Worm (Caenorhabditis elegans) whole organism, L4/young adult: Measurements from ENCODE around the gene D2096.9.

Experiments
- W03F9.2 ChIP-seq: fragments of 150-350 bp; optimal IDR thresholded peaks from 2 replicates; lab custom pipeline; 2014; ENCODE audit warnings: missing biosample characterization, missing genetic modification characterization
- dao-5 ChIP-seq: sonication (generic microtip); optimal IDR thresholded peaks from 2 replicates; lab custom pipeline; 2016; ENCODE audit warnings: missing genotype, missing genetic modification characterization, moderate library complexity, missing compliant biosample characterization
- him-1 ChIP-seq: sonication (generic microtip); optimal IDR thresholded peaks from 2 replicates; lab custom pipeline; 2016; ENCODE audit warnings: missing genotype, missing genetic modification reagents, missing genetic modification characterization, missing compliant biosample characterization

Gene D2096.9

ce11 chrIV:8379278-8379677 is 3.3 kb downstream of the D2096.9 start, which contains the start of gene nap-1:
TSS of gene nap-1 (minus strand) at chrIV:8379319.
- TF ChIP-seq him-1 (no peak), W03F9.2 (tag; lab: Kevin White, UChicago) (peak; percentile 89)

DNA sequence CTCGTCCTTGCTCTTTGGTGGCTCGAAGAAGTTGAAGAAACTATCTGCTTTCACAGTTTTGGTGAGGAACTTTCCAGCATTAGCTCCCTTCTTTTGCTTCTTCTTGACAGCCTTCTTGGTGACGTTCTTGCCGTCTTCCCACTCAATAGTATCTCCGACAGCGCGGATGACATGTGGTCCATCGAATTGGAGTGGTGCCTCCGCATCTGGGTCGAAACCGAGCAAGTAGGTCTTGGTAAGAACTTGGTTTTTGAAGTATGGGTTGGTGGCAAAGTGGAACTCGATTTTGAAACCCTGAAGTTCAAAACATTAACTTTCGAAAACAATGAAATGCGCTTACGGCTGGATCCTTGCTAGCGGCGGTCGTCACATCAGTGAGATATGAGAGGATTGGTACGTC is 4.3 kb downstream of the D2096.9 start:
- TF ChIP-seq W03F9.2 (tag; lab: Kevin White, UChicago) (no peak), him-1 (no peak), dao-5 (tag; lab: Kevin White, UChicago) (no peak)

- TF ChIP-seq dao-5 (tag; lab: Kevin White, UChicago) (peak; percentile 26), him-1 (no peak)
These were observed 5.1 kb downstream of the D2096.9 start, which contains the start of gene D2096.7 for ce11 chrIV:8377501-8377900. TSS of gene D2096.7 (minus strand) at chrIV:8377630.

ce11 chrIV:8376923-8377322 is 5.7 kb downstream of the D2096.9 start:
- TF ChIP-seq W03F9.2 (tag; lab: Kevin White, UChicago) = no peak
- TF ChIP-seq dao-5 (tag; lab: Kevin White, UChicago) = no peak
- TF ChIP-seq him-1 = no peak

DNA sequence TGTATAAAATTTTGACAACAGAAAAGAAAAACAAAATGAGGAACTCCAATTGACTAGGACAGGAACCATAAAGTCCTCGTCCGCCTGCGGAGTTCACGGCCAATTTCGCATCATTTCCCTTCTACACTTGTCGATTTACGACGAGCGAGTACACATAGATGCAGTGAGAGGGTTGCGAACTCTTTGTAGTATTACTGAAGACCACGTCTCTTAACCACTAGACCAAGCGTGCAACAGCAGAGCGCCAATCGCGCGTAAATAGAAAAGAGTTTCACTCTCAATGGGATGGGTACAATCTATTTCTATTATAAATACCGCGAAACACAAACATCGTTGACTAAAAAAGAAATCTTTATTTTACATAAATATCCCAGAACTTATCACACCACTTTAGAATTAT is 7.2 kb downstream of the D2096.9 start:
- TF ChIP-seq dao-5 (tag; lab: Kevin White, UChicago) (no peak), W03F9.2 (tag; lab: Kevin White, UChicago) (peak; percentile 70), him-1 (peak; percentile 48)

ce11 chrIV:8369135-8369534 is 13.5 kb downstream of the D2096.9 start, which contains the start of gene D2096.6:
TSS of gene D2096.6 (minus strand) at chrIV:8369235.
- no peak for TF ChIP-seq W03F9.2 (tag; lab: Kevin White, UChicago)
- no peak for TF ChIP-seq dao-5 (tag; lab: Kevin White, UChicago)
- no peak for TF ChIP-seq him-1

ce11 chrIV:8367887-8368286 is 14.7 kb downstream of the D2096.9 start:
- no peak for TF ChIP-seq him-1
- no peak for TF ChIP-seq dao-5 (tag; lab: Kevin White, UChicago)
- TF ChIP-seq W03F9.2 (tag; lab: Kevin White, UChicago) = no peak

DNA sequence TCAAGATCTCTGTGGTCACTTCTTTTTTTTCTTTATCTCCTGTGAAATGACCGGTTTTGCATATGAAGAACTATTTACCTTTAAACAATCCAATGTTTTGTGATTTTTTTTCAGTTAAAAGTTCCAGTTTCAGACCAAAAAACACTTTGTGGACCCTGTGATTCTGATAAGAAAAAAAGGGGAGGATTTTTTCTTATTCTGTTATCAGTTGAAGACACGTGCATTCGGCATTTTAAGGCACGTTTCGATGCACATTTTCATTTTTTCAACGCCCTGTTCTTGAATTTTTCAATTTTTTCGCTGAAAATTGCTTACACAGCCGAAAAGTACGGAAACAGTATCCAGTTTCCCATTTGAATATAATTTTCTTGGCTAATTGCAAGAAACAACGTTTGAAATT is 16.3 kb downstream of the D2096.9 start, which contains the start of gene aagr-1:
Gene aagr-1 (plus strand): TSS at position 227 of the 400 bp plus-strand sequence.
- TF ChIP-seq dao-5 (tag; lab: Kevin White, UChicago) (no peak), W03F9.2 (tag; lab: Kevin White, UChicago) (no peak), him-1 (no peak)

ce11 chrIV:8363163-8363562 is 19.4 kb downstream of the D2096.9 start, which contains the start of gene D2096.12:
TSS of gene D2096.12 (plus strand) at chrIV:8363463.
- no peak for TF ChIP-seq W03F9.2 (tag; lab: Kevin White, UChicago)
- TF ChIP-seq him-1 = no peak
- TF ChIP-seq dao-5 (tag; lab: Kevin White, UChicago) = no peak

ce11 chrIV:8360817-8361216 is 21.8 kb downstream of the D2096.9 start, which contains the start of gene sqv-1:
TSS of gene sqv-1 (plus strand) at chrIV:8361117.
- no peak for TF ChIP-seq W03F9.2 (tag; lab: Kevin White, UChicago)
- TF ChIP-seq him-1 = no peak
- no peak for TF ChIP-seq dao-5 (tag; lab: Kevin White, UChicago)

- TF ChIP-seq W03F9.2 (tag; lab: Kevin White, UChicago) (no peak), him-1 (no peak), dao-5 (tag; lab: Kevin White, UChicago) (no peak)
These were observed 22.7 kb downstream of the D2096.9 start, which contains the start of gene D2096.5 for ce11 chrIV:8359716-8360407. TSS of gene D2096.5 (minus strand) at chrIV:8359766.

DNA sequence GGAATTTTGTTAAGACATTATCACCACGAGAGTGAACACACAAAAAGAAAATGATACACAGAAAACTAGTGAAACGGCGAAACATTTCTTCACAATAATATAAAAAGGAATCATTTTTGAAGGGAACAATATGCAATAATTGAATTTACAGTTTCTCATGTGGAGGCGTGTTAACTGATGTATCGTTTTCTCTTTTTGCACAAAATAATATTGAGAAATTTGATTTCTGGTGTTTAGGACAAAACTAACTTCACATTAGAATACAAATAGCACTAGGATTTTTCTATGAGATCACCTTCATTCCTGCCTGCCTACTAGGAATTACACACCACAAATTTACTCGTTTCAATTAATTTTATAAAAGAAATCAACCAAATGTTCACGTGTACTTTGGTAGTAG is 24.1 kb downstream of the D2096.9 start, which contains the start of gene D2096.13:
Gene D2096.13 (minus strand): TSS at position 101 of the 400 bp plus-strand sequence.
- no peak for TF ChIP-seq W03F9.2 (tag; lab: Kevin White, UChicago)

DNA sequence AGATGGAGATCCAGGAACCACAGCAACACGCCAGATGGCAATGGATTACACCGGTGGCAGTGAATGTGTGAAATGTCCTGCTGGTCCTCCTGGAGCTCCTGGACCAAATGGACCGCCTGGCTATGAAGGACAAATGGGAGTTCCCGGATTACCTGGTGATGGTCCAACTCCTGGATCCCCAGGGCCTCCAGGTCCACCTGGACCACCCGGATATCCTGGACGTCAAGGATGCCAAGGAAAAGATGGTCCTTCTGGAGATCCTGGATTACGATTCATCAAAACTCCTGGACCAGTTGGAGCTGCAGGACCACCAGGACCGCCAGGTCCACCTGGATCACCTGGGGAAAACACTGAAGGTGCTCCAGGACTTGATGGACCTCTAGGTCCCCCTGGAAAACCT is 25.3 kb downstream of the D2096.9 start:
- TF ChIP-seq W03F9.2 (tag; lab: Kevin White, UChicago) (no peak), him-1 (no peak), dao-5 (tag; lab: Kevin White, UChicago) (no peak)

DNA sequence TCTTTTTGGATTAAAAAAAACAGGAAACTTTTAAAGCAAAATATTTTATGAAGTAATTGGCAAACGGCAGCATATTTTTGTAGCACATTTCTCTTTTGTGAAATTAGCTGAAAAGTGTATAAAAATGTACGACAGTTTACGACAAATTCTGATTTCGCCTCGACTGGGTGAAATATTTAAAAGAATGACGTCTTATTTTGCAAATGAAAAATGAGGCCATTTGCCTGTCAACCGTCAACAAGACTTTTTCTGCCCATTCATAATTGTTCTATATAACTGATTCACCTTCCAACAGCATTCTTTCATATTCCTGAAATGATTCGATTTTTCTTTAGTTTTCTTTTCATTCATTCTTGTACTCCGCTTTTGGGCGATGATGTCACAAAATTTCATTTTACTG is 27.0 kb downstream of the D2096.9 start, which contains the start of the genes F17E9.2 and col-116:
Gene F17E9.2 (plus strand): TSS at position 301 of the 400 bp plus-strand sequence.
Gene col-116 (plus strand): TSS at position 315 of the 400 bp plus-strand sequence.
- TF ChIP-seq him-1 (no peak), W03F9.2 (tag; lab: Kevin White, UChicago) (no peak), dao-5 (tag; lab: Kevin White, UChicago) (no peak)
